Worm (Caenorhabditis elegans): Measurements from ENCODE around the gene cwp-5.

DNA sequence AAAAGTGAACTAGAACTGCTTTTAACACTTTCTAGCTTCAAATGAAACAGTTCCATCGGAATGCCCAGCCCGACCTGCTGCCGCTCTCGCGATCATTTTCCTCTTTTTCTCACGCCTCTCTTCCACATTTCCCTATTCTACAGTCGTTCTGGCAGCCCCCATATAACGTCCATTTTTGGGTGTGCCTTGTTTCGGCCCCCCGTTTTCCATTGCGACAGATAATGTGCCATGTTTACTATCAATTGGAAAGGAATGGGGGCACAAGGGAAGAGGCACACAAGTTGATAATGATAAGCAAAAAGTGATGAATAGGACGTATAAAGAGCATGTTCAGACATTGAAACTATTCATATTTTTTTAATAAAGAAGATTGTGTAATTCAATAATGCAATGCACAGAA lies 30.8 kb downstream of the cwp-5 start:
- TF ChIP-seq nhr-71 (tag; optimal IDR thresholded peaks at IDR 0.05) (peak; percentile 19), ztf-4 (tag; optimal IDR thresholded peaks at IDR 0.05) (no peak), ceh-82 (tag; optimal IDR thresholded peaks at IDR 0.05) (no peak)

All from whole organism, L1 larva.